Worm (Caenorhabditis elegans) whole organism, midembryonic: Measurements from ENCODE around the gene mcat-1.

Source experiments
- cog-1 ChIP-seq: sonication (generic microtip); optimal IDR thresholded peaks from 2 replicates; lab custom pipeline; 2016; ENCODE audit warnings: missing genetic modification characterization, missing compliant biosample characterization
- flt-1 ChIP-seq: fragments of 200-800 bp; sonication (Bioruptor generic); IDR thresholded peaks from 2 replicates; pipeline ENCODE4 v1.3.6; 2022; ENCODE audit warnings: missing genetic modification characterization, missing compliant biosample characterization
- klf-2 ChIP-seq: fragments of 200-800 bp; sonication (Bioruptor generic); conservative IDR thresholded peaks from 2 replicates; pipeline ENCODE4 v1.3.6; 2022; ENCODE audit warnings: missing genetic modification reagents, missing genetic modification characterization, missing compliant biosample characterization
- med-1 ChIP-seq: sonication (generic microtip); optimal IDR thresholded peaks from 2 replicates; lab custom pipeline; 2017; ENCODE audit warnings: missing genetic modification characterization, mild to moderate bottlenecking, missing compliant biosample characterization, antibody characterized with exemption, missing genetic modification reagents; ENCODE audit not compliant: insufficient read depth
- ref-1 ChIP-seq: fragments of 200-800 bp; sonication (Bioruptor generic); conservative IDR thresholded peaks from 2 replicates; pipeline ENCODE4 v1.3.6; 2022; ENCODE audit warnings: missing genetic modification reagents, missing genetic modification characterization, missing compliant biosample characterization

DNA sequence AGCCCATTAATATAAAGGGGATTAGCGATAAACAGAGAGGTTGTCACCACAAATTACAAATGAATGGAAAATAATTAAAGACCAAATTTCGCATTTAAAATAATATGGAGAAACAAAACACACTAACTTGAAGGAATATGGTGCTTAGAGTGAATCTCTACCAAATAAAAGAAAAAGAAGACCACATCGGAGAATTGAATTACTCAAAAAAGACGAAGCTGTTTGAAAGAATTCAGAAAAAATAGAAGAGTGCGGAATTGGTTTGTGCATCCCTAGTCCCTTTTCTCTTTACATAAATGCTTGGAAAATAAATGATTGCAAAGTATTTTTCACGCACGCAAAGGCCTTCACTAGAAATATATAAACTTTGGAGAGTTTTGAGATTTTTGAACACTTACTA, 17.4 kb downstream of the mcat-1 start:
- no peak for TF ChIP-seq klf-2 (GFP tag; lab: Robert Waterston, UW)
- no peak for TF ChIP-seq cog-1 (tag; lab: Kevin White, UChicago)
- no peak for TF ChIP-seq flt-1 (GFP tag; lab: Robert Waterston, UW)
- TF ChIP-seq med-1 (GFP tag; lab: Kevin White, UChicago): no peak
- TF ChIP-seq ref-1 (GFP tag; lab: Robert Waterston, UW): no peak
